Worm (Caenorhabditis elegans): Measurements from ENCODE around the gene fbxa-50.

ce11 chrIII:1315038-1315437 is 26.7 kb upstream of the fbxa-50 start, which contains the start of the genes fbxa-80 and fbxa-19:
- TF ChIP-seq ceh-18 (tag; optimal IDR thresholded peaks at IDR 0.05), result no peak
- no peak for TF ChIP-seq ztf-16 (tag; optimal IDR thresholded peaks at IDR 0.05)
- no peak for TF ChIP-seq C38D4.7 (GFP tag; optimal IDR thresholded peaks at IDR 0.05)
- no peak for TF ChIP-seq K09A11.1 (tag; optimal IDR thresholded peaks at IDR 0.05; ENCODE audit: insufficient read depth)
- no peak for TF ChIP-seq nfya-1 (tag; optimal IDR thresholded peaks at IDR 0.05)
- TF ChIP-seq ama-1 (optimal IDR thresholded peaks at IDR 0.05), result no peak
- no peak for TF ChIP-seq rnt-1 (tag; optimal IDR thresholded peaks at IDR 0.05)
- TF ChIP-seq nhr-232 (tag; optimal IDR thresholded peaks at IDR 0.05), result no peak
- no peak for TF ChIP-seq ceh-6 (GFP tag; optimal IDR thresholded peaks at IDR 0.05)
- TF ChIP-seq ttx-3 (tag; optimal IDR thresholded peaks at IDR 0.05), result no peak
- TF ChIP-seq eyg-1 (tag; optimal IDR thresholded peaks at IDR 0.05), result no peak

All from whole organism, late embryonic.